Fruit fly (Drosophila melanogaster) whole organism, embryonic: ENCODE measurements around the gene MED14.

ENCODE experiments used
- B-H1 ChIP-seq: fragments of 200-800 bp; sonication (Bioruptor generic); IDR thresholded peaks from 3 replicates; pipeline ENCODE4 v1.3.6; 2022; ENCODE audit warnings: missing biosample characterization, missing genetic modification characterization
- CG10431 ChIP-seq: fragments of 200-800 bp; sonication (Bioruptor generic); optimal IDR thresholded peaks from 3 replicates; lab custom pipeline; 2018; ENCODE audit warnings: missing biosample characterization, mild to moderate bottlenecking, missing genetic modification characterization
- CG11696 ChIP-seq: fragments of 200-800 bp; sonication (Bioruptor generic); IDR thresholded peaks from 2 replicates; pipeline ENCODE4 v1.3.6; 2022; ENCODE audit warnings: missing biosample characterization, missing genetic modification characterization
- CG12219 ChIP-seq: fragments of 200-800 bp; sonication (Bioruptor generic); optimal IDR thresholded peaks from 3 replicates; lab custom pipeline; 2018; ENCODE audit warnings: missing biosample characterization, mild to moderate bottlenecking, missing genetic modification characterization
- CG13424 ChIP-seq: fragments of 200-800 bp; sonication (Bioruptor generic); optimal IDR thresholded peaks from 2 replicates; lab custom pipeline; 2019; ENCODE audit warnings: missing biosample characterization, mild to moderate bottlenecking, missing genetic modification characterization, moderate library complexity
- CG15479 ChIP-seq: fragments of 200-800 bp; sonication (Bioruptor generic); optimal IDR thresholded peaks from 3 replicates; lab custom pipeline; 2019; ENCODE audit warnings: missing biosample characterization, mild to moderate bottlenecking, missing genetic modification characterization, moderate library complexity
- CG1602 ChIP-seq: fragments of 200-800 bp; sonication (Bioruptor generic); optimal IDR thresholded peaks from 3 replicates; lab custom pipeline; 2016; ENCODE audit warnings: missing biosample characterization, missing genetic modification characterization
- CG17359 ChIP-seq: fragments of 200-800 bp; sonication (Bioruptor generic); optimal IDR thresholded peaks from 3 replicates; lab custom pipeline; 2018; ENCODE audit warnings: missing biosample characterization, mild to moderate bottlenecking, missing genetic modification characterization, moderate library complexity
- CG2120 ChIP-seq: fragments of 200-800 bp; sonication (Bioruptor generic); optimal IDR thresholded peaks from 3 replicates; lab custom pipeline; 2016; ENCODE audit warnings: missing biosample characterization, missing genetic modification characterization
- CG30431 ChIP-seq: fragments of 200-800 bp; sonication (Bioruptor generic); optimal IDR thresholded peaks from 2 replicates; lab custom pipeline; 2017; ENCODE audit warnings: missing biosample characterization, missing genetic modification characterization
- CG3726 ChIP-seq: fragments of 200-800 bp; sonication (Bioruptor generic); IDR thresholded peaks from 3 replicates; pipeline ENCODE4, ENCODE4 v1.3.6; 2022; ENCODE audit warnings: missing biosample characterization, missing genetic modification characterization
- CG4424 ChIP-seq: fragments of 200-800 bp; sonication (Bioruptor generic); optimal IDR thresholded peaks from 3 replicates; lab custom pipeline; 2016; ENCODE audit warnings: missing biosample characterization, missing genetic modification characterization
- CG4820 ChIP-seq: fragments of 200-800 bp; sonication (Bioruptor generic); optimal IDR thresholded peaks from 3 replicates; lab custom pipeline; 2016; ENCODE audit warnings: missing biosample characterization, missing genetic modification characterization
- CG5180 ChIP-seq: fragments of 200-800 bp; sonication (Bioruptor generic); optimal IDR thresholded peaks from 3 replicates; lab custom pipeline; 2017; ENCODE audit warnings: missing biosample characterization, missing genetic modification characterization, mild to moderate bottlenecking, moderate library complexity, missing genetic modification reagents
- CG6254 ChIP-seq: fragments of 200-800 bp; sonication (Bioruptor generic); optimal IDR thresholded peaks from 3 replicates; lab custom pipeline; 2017; ENCODE audit warnings: mild to moderate bottlenecking, missing biosample characterization, missing genetic modification reagents, missing genetic modification characterization
- CG6272 ChIP-seq: fragments of 200-800 bp; sonication (Bioruptor generic); IDR thresholded peaks from 2 replicates; pipeline ENCODE4 v1.3.6; 2022; ENCODE audit warnings: missing biosample characterization, missing genetic modification characterization
- CG9609 ChIP-seq: fragments of 200-800 bp; sonication (Bioruptor generic); optimal IDR thresholded peaks from 3 replicates; lab custom pipeline; 2016; ENCODE audit warnings: missing biosample characterization, missing genetic modification characterization
- CG9797 ChIP-seq: fragments of 200-800 bp; sonication (Bioruptor generic); optimal IDR thresholded peaks from 3 replicates; lab custom pipeline; 2018; ENCODE audit warnings: missing biosample characterization, mild to moderate bottlenecking, missing genetic modification characterization
- D19B ChIP-seq: fragments of 200-800 bp; sonication (Bioruptor generic); optimal IDR thresholded peaks from 2 replicates; lab custom pipeline; 2017; ENCODE audit warnings: missing biosample characterization, mild to moderate bottlenecking, missing genetic modification characterization
- Dip3 ChIP-seq: fragments of 200-800 bp; sonication (Bioruptor generic); optimal IDR thresholded peaks from 3 replicates; lab custom pipeline; 2016; ENCODE audit warnings: missing biosample characterization, missing genetic modification characterization
- ERR ChIP-seq: fragments of 200-800 bp; sonication (Bioruptor generic); optimal IDR thresholded peaks from 2 replicates; lab custom pipeline; 2016; ENCODE audit warnings: missing biosample characterization, missing genetic modification characterization
- HmgD ChIP-seq: fragments of 200-800 bp; sonication (Bioruptor generic); optimal IDR thresholded peaks from 3 replicates; lab custom pipeline; 2016; ENCODE audit warnings: missing biosample characterization, missing genetic modification characterization
- Hsf ChIP-seq: fragments of 200-800 bp; sonication (Bioruptor generic); optimal IDR thresholded peaks from 3 replicates; lab custom pipeline; 2016; ENCODE audit warnings: missing biosample characterization, missing genetic modification characterization
- Jarid2 ChIP-seq: fragments of 200-800 bp; sonication (Bioruptor generic); optimal IDR thresholded peaks from 3 replicates; lab custom pipeline; 2017; ENCODE audit warnings: mild to moderate bottlenecking, missing biosample characterization, missing genetic modification reagents, missing genetic modification characterization
- MTF-1 ChIP-seq: fragments of 200-800 bp; sonication (Bioruptor generic); optimal IDR thresholded peaks from 2 replicates; lab custom pipeline; 2018; ENCODE audit warnings: missing biosample characterization, mild to moderate bottlenecking, missing genetic modification characterization, borderline replicate concordance
- Sry-β ChIP-seq: fragments of 200-800 bp; sonication (Bioruptor generic); optimal IDR thresholded peaks from 2 replicates; lab custom pipeline; 2018; ENCODE audit warnings: missing biosample characterization, mild to moderate bottlenecking, missing genetic modification characterization, moderate library complexity
- Sry-δ ChIP-seq: fragments of 200-800 bp; sonication (Bioruptor generic); optimal IDR thresholded peaks from 2 replicates; lab custom pipeline; 2016; ENCODE audit warnings: missing biosample characterization, missing genetic modification characterization
- ab ChIP-seq: fragments of 200-800 bp; sonication (Bioruptor generic); optimal IDR thresholded peaks from 2 replicates; lab custom pipeline; 2016; ENCODE audit warnings: missing biosample characterization, missing genetic modification characterization
- abd-A ChIP-seq: fragments of 200-800 bp; sonication (Bioruptor generic); optimal IDR thresholded peaks from 3 replicates; lab custom pipeline; 2019; ENCODE audit warnings: missing biosample characterization, mild to moderate bottlenecking, missing genetic modification characterization, moderate library complexity
- bsh ChIP-seq, 2 experiments: fragments of 200-800 bp; sonication (Bioruptor generic); optimal IDR thresholded peaks; 2 replicates each; lab custom pipeline; 2017 to 2018; ENCODE audit warnings: mild to moderate bottlenecking in 2 of 2, missing biosample characterization in 2 of 2, missing genetic modification characterization in 2 of 2, moderate library complexity in 1 of 2
- caup ChIP-seq: fragments of 200-800 bp; sonication (Bioruptor generic); optimal IDR thresholded peaks from 3 replicates; lab custom pipeline; 2017; ENCODE audit warnings: missing biosample characterization, mild to moderate bottlenecking, missing genetic modification characterization, moderate library complexity; ENCODE audit not compliant: severe bottlenecking
- cg ChIP-seq: fragments of 200-800 bp; sonication (Bioruptor generic); optimal IDR thresholded peaks from 3 replicates; lab custom pipeline; 2019; ENCODE audit warnings: missing biosample characterization, mild to moderate bottlenecking, missing genetic modification characterization, moderate library complexity
- crp ChIP-seq, 2 experiments: fragments of 200-800 bp; sonication (Bioruptor generic); optimal IDR thresholded peaks; 2 replicates in 1 of 2; 3 replicates in 1 of 2; lab custom pipeline; 2017; ENCODE audit warnings: missing biosample characterization in 2 of 2, missing genetic modification characterization in 2 of 2, mild to moderate bottlenecking in 1 of 2, moderate library complexity in 1 of 2
- dm ChIP-seq: fragments of 200-800 bp; sonication (Bioruptor generic); optimal IDR thresholded peaks from 3 replicates; lab custom pipeline; 2016; ENCODE audit warnings: missing biosample characterization, missing genetic modification characterization
- dpn ChIP-seq, 2 experiments: fragments of 200-800 bp; sonication (Bioruptor generic); optimal IDR thresholded peaks; 3 replicates each; lab custom pipeline; 2016; ENCODE audit warnings: missing biosample characterization in 2 of 2, missing genetic modification characterization in 2 of 2
- fd96Cb ChIP-seq: fragments of 200-800 bp; sonication (Bioruptor generic); optimal IDR thresholded peaks from 2 replicates; lab custom pipeline; 2018; ENCODE audit warnings: missing biosample characterization, mild to moderate bottlenecking, missing genetic modification characterization, moderate library complexity
- jigr1 ChIP-seq: fragments of 200-800 bp; sonication (Bioruptor generic); IDR thresholded peaks from 3 replicates; pipeline ENCODE4 v1.3.6; 2022; ENCODE audit warnings: missing biosample characterization, missing genetic modification characterization
- kni ChIP-seq: fragments of 200-800 bp; sonication (Bioruptor generic); optimal IDR thresholded peaks from 3 replicates; lab custom pipeline; 2017; ENCODE audit warnings: mild to moderate bottlenecking, missing biosample characterization, missing genetic modification reagents, missing genetic modification characterization
- nerfin-2 ChIP-seq: fragments of 200-800 bp; sonication (Bioruptor generic); IDR thresholded peaks from 2 replicates; pipeline ENCODE4 v1.3.6; 2022; ENCODE audit warnings: missing biosample characterization, missing genetic modification characterization; ENCODE audit not compliant: partially characterized antibody
- nmo ChIP-seq: fragments of 200-800 bp; sonication (Bioruptor generic); optimal IDR thresholded peaks from 2 replicates; lab custom pipeline; 2018; ENCODE audit warnings: missing biosample characterization, mild to moderate bottlenecking, missing genetic modification characterization, moderate library complexity
- pb ChIP-seq: fragments of 200-800 bp; sonication (Bioruptor generic); optimal IDR thresholded peaks from 3 replicates; lab custom pipeline; 2016; ENCODE audit warnings: missing biosample characterization, missing genetic modification characterization
- peb ChIP-seq: fragments of 200-800 bp; sonication (Bioruptor generic); IDR thresholded peaks from 2 replicates; pipeline ENCODE4 v1.3.6; 2022; ENCODE audit warnings: missing biosample characterization, missing genetic modification characterization
- pfk ChIP-seq: fragments of 200-800 bp; sonication (Bioruptor generic); optimal IDR thresholded peaks from 2 replicates; lab custom pipeline; 2018; ENCODE audit warnings: missing biosample characterization, mild to moderate bottlenecking, missing genetic modification characterization, moderate library complexity
- pnt ChIP-seq: fragments of 200-800 bp; sonication (Bioruptor generic); optimal IDR thresholded peaks from 3 replicates; lab custom pipeline; 2016; ENCODE audit warnings: missing biosample characterization, missing genetic modification characterization
- prd ChIP-seq, 3 experiments: fragments of >200 bp in 2 of 3; fragments of 200-800 bp in 1 of 3; sonication (Bioruptor generic) in 1 of 3; optimal IDR thresholded peaks in 2 of 3; IDR thresholded peaks in 1 of 3; 2 replicates in 2 of 3; 3 replicates in 1 of 3; pipeline versions ENCODE4 v1.3.6 to Lab custom; 2017 to 2022; ENCODE audit warnings: missing biosample characterization in 1 of 3, missing genetic modification characterization in 1 of 3
- sens ChIP-seq: fragments of 200-800 bp; sonication (Bioruptor generic); peaks from one replicate; lab custom pipeline; 2016; ENCODE audit warnings: missing biosample characterization, missing genetic modification characterization
- sr ChIP-seq: fragments of 200-800 bp; sonication (Bioruptor generic); IDR thresholded peaks from 3 replicates; pipeline ENCODE4 v1.3.6; 2022; ENCODE audit warnings: missing biosample characterization, missing genetic modification characterization
- vnd ChIP-seq: fragments of 200-800 bp; sonication (Bioruptor generic); IDR thresholded peaks from 3 replicates; pipeline ENCODE4 v1.3.6; 2022; ENCODE audit warnings: missing biosample characterization, missing genetic modification characterization; ENCODE audit not compliant: partially characterized antibody

The MED14 gene

dm6 chr3L:640324-640974 lies 47.4 kb downstream of the MED14 start (continued):
- TF ChIP-seq Sry-β (GFP tag; lab: Kevin White, UChicago) (no peak), CG4424 (peak; percentile 91), sens (GFP tag; lab: Kevin White, UChicago) (peak; percentile 99), CG6254 (GFP tag; lab: Kevin White, UChicago) (peak; percentile 83), CG9609 (GFP tag; lab: Kevin White, UChicago) (peak; percentile 80), ERR (GFP tag; lab: Kevin White, UChicago) (peak; percentile 43), nmo (GFP tag; lab: Kevin White, UChicago) (peak; percentile 91), MTF-1 (peak; percentile 58), CG3726 (peak; percentile 59; the same call in 1 of the 3 replicates), CG1602 (GFP tag; lab: Kevin White, UChicago) (peak; percentile 77), ab (GFP tag; lab: Kevin White, UChicago) (peak; percentile 86), CG6272 (GFP tag; lab: Robert Waterston, UW) (peak; percentile 32; the same call in 1 of the 2 replicates), CG30431 (peak; percentile 89), dpn (GFP tag; optimal IDR thresholded peaks at IDR 0.05; lab: Kevin White, UChicago) (peak; percentile 85 to 86), nerfin-2 (GFP tag; lab: Robert Waterston, UW) (no peak), D19B (GFP tag; lab: Kevin White, UChicago) (peak; percentile 34), pnt (peak; percentile 84), dm (GFP tag; lab: Kevin White, UChicago) (peak; percentile 74), CG10431 (GFP tag; lab: Kevin White, UChicago) (peak; percentile 73), Jarid2 (GFP tag; lab: Kevin White, UChicago) (peak; percentile 56), CG2120 (GFP tag; lab: Kevin White, UChicago) (peak; percentile 70), peb (GFP tag; lab: Robert Waterston, UW) (peak; percentile 65), cg (no peak), Dip3 (peak; percentile 54), bsh (GFP tag; optimal IDR thresholded peaks at IDR 0.05; lab: Kevin White, UChicago) (peak; percentile 85 to 93), B-H1 (peak; percentile 61), pb (GFP tag; lab: Kevin White, UChicago) (peak; percentile 76), Hsf (peak; percentile 85), CG13424 (peak; percentile 86), HmgD (peak; percentile 57), CG17359 (tag; lab: Kevin White, UChicago) (peak; percentile 86), crp (GFP tag; optimal IDR thresholded peaks at IDR 0.05; lab: Kevin White, UChicago) (peak in 1 of 2 experiments; percentile 38), CG15479 (GFP tag; lab: Kevin White, UChicago) (peak; percentile 83), jigr1 (no peak), CG9797 (peak; percentile 14), caup (GFP tag; lab: Kevin White, UChicago) (peak; percentile 73), CG11696 (peak; percentile 47), CG4820 (GFP tag; lab: Kevin White, UChicago) (peak; percentile 85), CG12219 (GFP tag; lab: Kevin White, UChicago) (peak; percentile 77), Sry-δ (GFP tag; lab: Kevin White, UChicago) (peak; percentile 47), fd96Cb (tag; lab: Kevin White, UChicago) (peak; percentile 86), CG5180 (peak; percentile 75), prd (optimal IDR thresholded peaks at IDR 0.05; lab: Kevin White, UChicago) (no peak), prd (GFP tag; IDR thresholded peaks at IDR 0.05; lab: Robert Waterston, UW) (peak; percentile 88), kni (GFP tag; lab: Kevin White, UChicago) (peak; percentile 86), abd-A (no peak), vnd (no peak), sr (no peak), pfk (GFP tag; lab: Kevin White, UChicago) (peak; percentile 78)
